Worm (Caenorhabditis elegans) whole organism, early embryonic: ENCODE measurements around the gene Y49F6B.9.
"Not testable (repeated sequence)": the region's sequence is repeated elsewhere in the genome, so short reads cannot be mapped to it uniquely, and the experiment has no call there.

ENCODE experiments used
- B0310.2 ChIP-seq: sonication (generic microtip); optimal IDR thresholded peaks from 2 replicates; lab custom pipeline; 2016; ENCODE audit warnings: mild to moderate bottlenecking, missing genetic modification characterization, missing compliant biosample characterization
- F13C5.2 ChIP-seq: sonication (generic microtip); optimal IDR thresholded peaks from 2 replicates; lab custom pipeline; 2017; ENCODE audit warnings: mild to moderate bottlenecking, missing genetic modification characterization, inconsistent platforms, missing compliant biosample characterization
- aly-1 ChIP-seq: sonication (generic microtip); optimal IDR thresholded peaks from 2 replicates; lab custom pipeline; 2016; ENCODE audit warnings: missing genetic modification characterization, missing compliant biosample characterization
- ama-1 ChIP-seq: fragments of 150-350 bp; optimal IDR thresholded peaks from 2 replicates; lab custom pipeline; 2014
- ceh-13 ChIP-seq: fragments of 200-800 bp; sonication (Bioruptor generic); optimal IDR thresholded peaks from 2 replicates; lab custom pipeline; 2018; ENCODE audit warnings: mild to moderate bottlenecking, missing genetic modification characterization, missing compliant biosample characterization
- ceh-36 ChIP-seq: sonication (generic microtip); optimal IDR thresholded peaks from 2 replicates; lab custom pipeline; 2016; ENCODE audit warnings: missing genetic modification characterization, inconsistent platforms, missing compliant biosample characterization
- ets-7 ChIP-seq: sonication (generic microtip); optimal IDR thresholded peaks from 2 replicates; lab custom pipeline; 2016; ENCODE audit warnings: missing genotype, missing genetic modification characterization, missing compliant biosample characterization
- flt-1 ChIP-seq: fragments of 200-800 bp; sonication (Bioruptor generic); IDR thresholded peaks from 2 replicates; pipeline ENCODE4 v1.3.6; 2022; ENCODE audit warnings: missing genetic modification characterization, missing compliant biosample characterization
- hmbx-1 ChIP-seq: sonication (generic microtip); optimal IDR thresholded peaks from 2 replicates; lab custom pipeline; 2016; ENCODE audit warnings: mild to moderate bottlenecking, missing genetic modification characterization, missing compliant biosample characterization
- hmg-4 ChIP-seq: fragments of 200-800 bp; sonication (Bioruptor generic); optimal IDR thresholded peaks from 2 replicates; lab custom pipeline; 2018; ENCODE audit warnings: mild to moderate bottlenecking, missing genetic modification characterization, missing compliant biosample characterization
- hnd-1 ChIP-seq: sonication (generic microtip); optimal IDR thresholded peaks from 2 replicates; lab custom pipeline; 2016; ENCODE audit warnings: missing genetic modification characterization, missing compliant biosample characterization
- pes-1 ChIP-seq: fragments of 200-800 bp; sonication (Bioruptor generic); IDR thresholded peaks from 2 replicates; pipeline ENCODE4 v1.3.6; 2022; ENCODE audit warnings: missing genetic modification reagents, missing genetic modification characterization, missing compliant biosample characterization
- scrt-1 ChIP-seq: fragments of 200-800 bp; sonication (Bioruptor generic); IDR thresholded peaks from 2 replicates; pipeline ENCODE4 v1.3.6; 2022; ENCODE audit warnings: missing genetic modification characterization, missing compliant biosample characterization
- sea-1 ChIP-seq: fragments of 200-800 bp; sonication (Bioruptor generic); conservative IDR thresholded peaks from 2 replicates; pipeline ENCODE4 v1.3.6; 2022; ENCODE audit warnings: missing genetic modification characterization, missing compliant biosample characterization
- tbx-11 ChIP-seq: fragments of 200-800 bp; sonication (Bioruptor generic); IDR thresholded peaks from 2 replicates; pipeline ENCODE4 v1.3.6; 2022; ENCODE audit warnings: missing genetic modification characterization, missing compliant biosample characterization
- tbx-37 ChIP-seq: fragments of 200-800 bp; sonication (Bioruptor generic); conservative IDR thresholded peaks from 2 replicates; pipeline ENCODE4 v1.3.6; 2022; ENCODE audit warnings: missing genetic modification reagents, missing genetic modification characterization, missing compliant biosample characterization
- tra-4 ChIP-seq: sonication (generic microtip); optimal IDR thresholded peaks from 2 replicates; lab custom pipeline; 2017; ENCODE audit warnings: missing genetic modification characterization, missing compliant biosample characterization

Y49F6B.9 gene

ce11 chrII:3502011-3502410 is 2.8 kb upstream of the Y49F6B.9 start:
- no peak for TF ChIP-seq F13C5.2 (tag; lab: Kevin White, UChicago)
- peak; percentile 40; the same call in 1 of the 2 replicates for TF ChIP-seq pes-1 (GFP tag; lab: Robert Waterston, UW)

DNA sequence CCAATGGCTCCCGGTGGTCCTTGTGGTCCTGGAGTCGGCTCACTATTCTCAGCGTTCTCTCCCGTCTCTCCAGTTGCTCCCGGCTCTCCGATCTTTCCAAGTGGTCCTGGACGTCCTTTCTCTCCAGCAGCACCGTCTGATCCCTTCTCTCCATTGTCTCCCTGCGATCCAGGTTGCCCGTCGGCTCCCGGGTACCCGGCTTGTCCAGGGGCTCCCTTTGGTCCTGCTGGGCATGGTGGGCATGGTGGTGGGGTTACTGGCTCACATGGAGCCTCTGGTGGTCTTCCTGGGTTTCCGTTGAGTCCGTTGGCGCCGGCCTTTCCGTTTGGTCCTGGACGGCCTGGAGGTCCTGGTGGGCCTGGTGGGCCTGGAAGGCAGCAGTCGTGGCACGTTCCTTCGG is 1.2 kb upstream of the Y49F6B.9 start:
- TF ChIP-seq hmbx-1 (tag; lab: Kevin White, UChicago) (no peak), scrt-1 (no peak), flt-1 (GFP tag; lab: Robert Waterston, UW) (no peak), ceh-13 (GFP tag; lab: Kevin White, UChicago) (no peak)

DNA sequence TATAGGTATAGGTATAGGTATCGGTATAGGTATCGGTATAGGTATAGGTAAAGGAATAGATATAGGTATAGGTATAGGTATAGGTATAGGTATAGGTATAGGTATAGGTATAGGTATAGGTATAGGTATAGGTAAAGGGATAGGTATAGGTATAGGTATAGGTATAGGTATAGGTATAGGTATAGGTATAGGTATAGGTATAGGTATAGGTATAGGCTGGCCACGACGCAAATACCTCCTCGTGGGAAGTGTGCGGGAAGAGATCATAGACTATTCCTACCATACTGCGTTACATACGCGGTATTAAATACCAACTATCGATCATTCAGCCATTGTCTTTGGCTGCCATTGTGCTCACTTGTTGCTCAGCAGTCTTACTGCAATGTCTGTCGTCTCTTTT is 8.4 kb downstream of the Y49F6B.9 start, which contains the start of gene fbxb-112:
TSS of gene fbxb-112 (plus strand) at position 301 of the 400 bp plus-strand sequence.
- not testable (repeated sequence) for TF ChIP-seq flt-1 (GFP tag; lab: Robert Waterston, UW); hnd-1 (tag; lab: Kevin White, UChicago); F13C5.2 (tag; lab: Kevin White, UChicago)

DNA sequence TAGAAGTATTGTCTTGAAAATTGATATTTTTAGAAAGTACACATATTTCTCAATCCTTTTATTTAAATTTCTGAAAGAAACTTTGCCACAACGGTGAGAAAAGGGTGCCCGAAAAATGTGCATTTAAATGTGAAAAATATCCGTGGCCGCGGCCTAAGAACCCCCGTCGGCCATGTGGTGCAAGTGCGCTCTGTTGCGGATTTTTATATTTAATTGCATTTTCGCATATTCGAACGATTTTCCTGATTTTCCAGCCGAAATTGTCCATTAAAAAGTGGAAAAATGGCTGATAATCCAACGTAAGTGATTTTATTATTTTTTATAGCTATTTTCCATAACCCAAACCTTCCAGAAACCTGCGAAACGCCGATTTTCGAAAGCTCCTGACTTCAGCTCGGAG is 17.0 kb downstream of the Y49F6B.9 start, which contains the start of gene smu-2:
TSS of gene smu-2 (plus strand) at position 178 of the 400 bp plus-strand sequence.
- TF ChIP-seq pes-1 (GFP tag; lab: Robert Waterston, UW) (peak; percentile 61; the same call in 1 of the 2 replicates), scrt-1 (no peak), hmg-4 (no peak), sea-1 (GFP tag; lab: Robert Waterston, UW) (0 out of 2 replicates have a peak, but pooled peaks have one; percentile 6), ceh-13 (GFP tag; lab: Kevin White, UChicago) (no peak), flt-1 (GFP tag; lab: Robert Waterston, UW) (0 out of 2 replicates have a peak, but pooled peaks have one; percentile 17), hmbx-1 (tag; lab: Kevin White, UChicago) (no peak), tbx-37 (GFP tag; lab: Robert Waterston, UW) (peak; percentile 68), hnd-1 (tag; lab: Kevin White, UChicago) (no peak), B0310.2 (tag; lab: Kevin White, UChicago) (no peak), tra-4 (tag; lab: Kevin White, UChicago) (no peak), ceh-36 (tag; lab: Kevin White, UChicago) (no peak), F13C5.2 (tag; lab: Kevin White, UChicago) (no peak), ama-1 (lab: Kevin White, UChicago) (no peak), tbx-11 (GFP tag; lab: Robert Waterston, UW) (no peak), aly-1 (tag; lab: Kevin White, UChicago) (no peak), ets-7 (tag; lab: Kevin White, UChicago) (no peak)

DNA sequence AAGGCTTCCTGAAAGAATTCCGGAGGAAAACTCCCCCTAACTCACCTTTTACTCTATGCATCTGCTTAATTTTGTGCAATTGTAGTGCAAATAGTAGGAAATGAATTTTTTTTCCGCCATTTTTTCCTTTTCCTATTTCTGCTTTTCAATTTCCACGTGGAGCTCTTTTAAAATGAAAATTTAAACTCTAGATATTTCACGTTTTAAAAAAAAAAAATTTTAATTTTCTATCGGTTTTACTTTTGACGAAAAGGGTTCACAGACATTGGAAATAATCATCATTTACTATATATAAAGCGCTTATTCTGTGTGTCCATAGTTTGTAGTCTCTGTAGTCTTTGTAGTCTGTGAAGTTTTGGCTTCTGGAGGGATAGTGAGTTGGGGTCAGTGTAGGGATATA is 17.6 kb downstream of the Y49F6B.9 start, which contains the start of gene Y49F6B.8:
TSS of gene Y49F6B.8 (minus strand) at position 101 of the 400 bp plus-strand sequence.
- TF ChIP-seq scrt-1: no peak
- no peak for TF ChIP-seq ama-1 (lab: Kevin White, UChicago)
- no peak for TF ChIP-seq hmg-4
- no peak for TF ChIP-seq flt-1 (GFP tag; lab: Robert Waterston, UW)
- no peak for TF ChIP-seq aly-1 (tag; lab: Kevin White, UChicago)
- TF ChIP-seq F13C5.2 (tag; lab: Kevin White, UChicago): no peak
- no peak for TF ChIP-seq tbx-37 (GFP tag; lab: Robert Waterston, UW)
- no peak for TF ChIP-seq hmbx-1 (tag; lab: Kevin White, UChicago)

DNA sequence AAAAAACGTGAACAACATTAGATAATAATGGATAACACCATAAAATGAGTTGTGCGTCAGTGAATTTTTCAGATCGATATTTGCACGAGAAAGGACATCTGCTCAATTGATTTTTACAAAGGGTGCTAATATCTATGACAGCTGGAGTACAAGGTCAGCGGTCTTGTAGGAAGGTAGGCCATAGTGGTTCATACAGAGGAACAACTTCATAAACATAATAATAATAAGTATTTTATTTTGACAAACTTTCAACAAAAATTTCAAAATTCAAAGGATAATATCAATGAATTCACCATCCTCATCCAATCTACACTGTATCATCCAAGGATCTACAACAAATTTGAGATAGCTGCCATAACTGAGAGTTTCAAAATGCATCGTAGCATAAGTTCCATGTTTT is 22.0 kb downstream of the Y49F6B.9 start, which contains the start of gene fbxb-104:
TSS of gene fbxb-104 (minus strand) at position 101 of the 400 bp plus-strand sequence.
- TF ChIP-seq B0310.2 (tag; lab: Kevin White, UChicago) (no peak), tbx-11 (GFP tag; lab: Robert Waterston, UW) (no peak), hnd-1 (tag; lab: Kevin White, UChicago) (no peak)

ce11 chrII:3476536-3476935 is 22.7 kb downstream of the Y49F6B.9 start:
- TF ChIP-seq scrt-1: no peak
- no peak for TF ChIP-seq flt-1 (GFP tag; lab: Robert Waterston, UW)
- no peak for TF ChIP-seq B0310.2 (tag; lab: Kevin White, UChicago)
- TF ChIP-seq hmbx-1 (tag; lab: Kevin White, UChicago): no peak
- peak; percentile 71 for TF ChIP-seq ceh-36 (tag; lab: Kevin White, UChicago)
- no peak for TF ChIP-seq sea-1 (GFP tag; lab: Robert Waterston, UW)
- TF ChIP-seq hmg-4: no peak
- no peak for TF ChIP-seq tbx-11 (GFP tag; lab: Robert Waterston, UW)

DNA sequence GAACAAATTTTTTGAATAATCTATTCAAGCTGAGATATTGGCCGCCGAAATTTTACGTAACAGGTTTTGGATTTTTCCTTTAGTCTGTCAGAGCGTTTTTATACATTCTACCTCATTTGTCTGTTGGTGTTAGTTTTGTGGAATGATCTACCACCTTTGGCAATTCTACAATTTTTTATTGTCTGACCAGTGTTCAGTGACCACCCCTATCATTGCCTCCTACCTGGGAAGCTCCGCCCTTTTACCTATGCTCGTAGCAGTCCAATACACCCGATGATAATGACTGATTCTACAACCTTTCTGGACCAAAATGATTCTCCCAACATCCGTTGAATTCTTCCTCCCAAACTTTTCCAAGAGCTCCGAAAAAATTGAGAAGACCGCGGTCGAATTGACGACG is 25.4 kb downstream of the Y49F6B.9 start, which contains the start of gene sdz-32:
TSS of gene sdz-32 (plus strand) at position 301 of the 400 bp plus-strand sequence.
- TF ChIP-seq flt-1 (GFP tag; lab: Robert Waterston, UW) (no peak), B0310.2 (tag; lab: Kevin White, UChicago) (no peak), tbx-11 (GFP tag; lab: Robert Waterston, UW) (no peak), hnd-1 (tag; lab: Kevin White, UChicago) (no peak), ceh-13 (GFP tag; lab: Kevin White, UChicago) (no peak), F13C5.2 (tag; lab: Kevin White, UChicago) (no peak), ets-7 (tag; lab: Kevin White, UChicago) (no peak), aly-1 (tag; lab: Kevin White, UChicago) (no peak), sea-1 (GFP tag; lab: Robert Waterston, UW) (no peak), tbx-37 (GFP tag; lab: Robert Waterston, UW) (no peak), ama-1 (lab: Kevin White, UChicago) (no peak), tra-4 (tag; lab: Kevin White, UChicago) (no peak), pes-1 (GFP tag; lab: Robert Waterston, UW) (no peak), hmg-4 (no peak), ceh-36 (tag; lab: Kevin White, UChicago) (no peak), scrt-1 (no peak), hmbx-1 (tag; lab: Kevin White, UChicago) (no peak)
